Fruit fly (Drosophila melanogaster) whole organism, wandering third instar larva: ENCODE results near the gene CHKov2.

Experiments used
- CG32264 ChIP-seq: fragments of 200-800 bp; sonication (Bioruptor generic); optimal IDR thresholded peaks from 2 replicates; lab custom pipeline; 2016; ENCODE audit warnings: missing biosample characterization, missing genetic modification characterization
- Dfd ChIP-seq: fragments of >200 bp; optimal IDR thresholded peaks from 2 replicates; lab custom pipeline; 2017; ENCODE audit warnings: missing biosample characterization, missing genetic modification characterization
- HLH106 ChIP-seq: fragments of 200-800 bp; optimal IDR thresholded peaks from 3 replicates; lab custom pipeline; 2019; ENCODE audit warnings: missing biosample characterization, mild to moderate bottlenecking, missing genetic modification characterization, moderate library complexity
- Hnf4 ChIP-seq: fragments of 200-800 bp; sonication (Bioruptor generic); optimal IDR thresholded peaks from 2 replicates; lab custom pipeline; 2016; ENCODE audit warnings: missing biosample characterization, mild to moderate bottlenecking, missing genetic modification characterization
- Hr78 ChIP-seq: fragments of >200 bp; optimal IDR thresholded peaks from 2 replicates; lab custom pipeline; 2017; ENCODE audit warnings: missing biosample characterization, missing genetic modification characterization
- Rel ChIP-seq, 2 experiments: fragments of 200-800 bp; sonication (Bioruptor generic) in 1 of 2; optimal IDR thresholded peaks; 2 replicates in 1 of 2; 3 replicates in 1 of 2; lab custom pipeline; 2016 to 2019; ENCODE audit warnings: mild to moderate bottlenecking in 2 of 2, missing biosample characterization in 2 of 2, missing genetic modification characterization in 2 of 2, moderate library complexity in 1 of 2
- Vsx2 ChIP-seq: fragments of 200-300, 225-300 bp; sonication (Bioruptor generic); optimal IDR thresholded peaks from 2 replicates; lab custom pipeline; 2018; ENCODE audit warnings: missing biosample characterization, missing genetic modification characterization; ENCODE audit not compliant: partially characterized antibody
- br ChIP-seq: fragments of 200-800 bp; sonication (Bioruptor generic); optimal IDR thresholded peaks from 2 replicates; lab custom pipeline; 2016; ENCODE audit warnings: missing biosample characterization, missing genetic modification characterization
- brk ChIP-seq: fragments of 200-800 bp; sonication (Bioruptor generic); optimal IDR thresholded peaks from 2 replicates; lab custom pipeline; 2016; ENCODE audit warnings: missing biosample characterization, mild to moderate bottlenecking, missing genetic modification characterization
- dmrt93B ChIP-seq: fragments of 200-800 bp; sonication (Bioruptor generic); optimal IDR thresholded peaks from 2 replicates; lab custom pipeline; 2018; ENCODE audit warnings: missing biosample characterization, mild to moderate bottlenecking, missing genetic modification characterization
- ey ChIP-seq: fragments of 200-800 bp; sonication (Bioruptor generic); optimal IDR thresholded peaks from 2 replicates; lab custom pipeline; 2016; ENCODE audit warnings: missing biosample characterization, missing genetic modification characterization
- h ChIP-seq: fragments of 200-800 bp; sonication (Bioruptor generic); optimal IDR thresholded peaks from 3 replicates; lab custom pipeline; 2016; ENCODE audit warnings: missing biosample characterization, mild to moderate bottlenecking, missing genetic modification characterization
- pan ChIP-seq: fragments of >200 bp; optimal IDR thresholded peaks from 2 replicates; lab custom pipeline; 2017
- psq ChIP-seq: fragments of 200-800 bp; sonication (Bioruptor generic); optimal IDR thresholded peaks from 3 replicates; lab custom pipeline; 2017; ENCODE audit warnings: missing biosample characterization, mild to moderate bottlenecking, missing genetic modification characterization, moderate library complexity

dm6 chr3R:25320898-25321297 lies 10.1 kb downstream of the CHKov2 start:
- no peak for TF ChIP-seq psq
- TF ChIP-seq ey: no peak
- no peak for TF ChIP-seq Dfd (GFP tag; lab: Kevin White, UChicago)
- TF ChIP-seq Hnf4 (GFP tag; lab: Kevin White, UChicago): no peak
- no peak for TF ChIP-seq br (GFP tag; lab: Kevin White, UChicago)
- TF ChIP-seq pan (lab: Kevin White, UChicago): no peak
- TF ChIP-seq Rel (GFP tag; optimal IDR thresholded peaks at IDR 0.05; lab: Kevin White, UChicago): no peak
- TF ChIP-seq Rel (tag; optimal IDR thresholded peaks at IDR 0.05; lab: Kevin White, UChicago): peak; percentile 83
- no peak for TF ChIP-seq CG32264 (GFP tag; lab: Kevin White, UChicago)
- TF ChIP-seq Hr78: no peak
- no peak for TF ChIP-seq h (GFP tag; lab: Kevin White, UChicago)
- TF ChIP-seq dmrt93B: no peak
- TF ChIP-seq HLH106 (tag; lab: Kevin White, UChicago): no peak
- TF ChIP-seq brk: no peak
- TF ChIP-seq Vsx2 (GFP tag; lab: Kevin White, UChicago): no peak
